Worm (Caenorhabditis elegans) whole organism, L3 larva: ENCODE data around the gene cyb-1.

ENCODE experiments used
- R02D3.7 ChIP-seq: fragments of 150-350 bp; optimal IDR thresholded peaks from 2 replicates; lab custom pipeline; 2014; ENCODE audit warnings: missing biosample characterization, missing genetic modification characterization
- ZK546.5 ChIP-seq: sonication (generic microtip); optimal IDR thresholded peaks from 2 replicates; lab custom pipeline; 2017; ENCODE audit warnings: missing biosample characterization, missing genetic modification characterization
- ama-1 ChIP-seq: fragments of 150-350 bp; optimal IDR thresholded peaks from 2 replicates; lab custom pipeline; 2018
- ceh-16 ChIP-seq: sonication (generic microtip); optimal IDR thresholded peaks from 2 replicates; lab custom pipeline; 2017; ENCODE audit warnings: missing biosample characterization, missing genetic modification characterization
- ceh-28 ChIP-seq: fragments of 150-350 bp; optimal IDR thresholded peaks from 2 replicates; lab custom pipeline; 2014; ENCODE audit warnings: missing biosample characterization, missing genetic modification reagents, missing genetic modification characterization
- ceh-82 ChIP-seq: fragments of 150-350 bp; optimal IDR thresholded peaks from 2 replicates; lab custom pipeline; 2014; ENCODE audit warnings: missing biosample characterization, missing genetic modification characterization
- ceh-9 ChIP-seq: sonication (generic microtip); optimal IDR thresholded peaks from 2 replicates; lab custom pipeline; 2018; ENCODE audit warnings: missing biosample characterization, missing genetic modification characterization
- egl-27 ChIP-seq: sonication (generic microtip); optimal IDR thresholded peaks from 4 replicates; lab custom pipeline; 2017; ENCODE audit warnings: missing biosample characterization, missing genetic modification reagents, missing genetic modification characterization
- fkh-10 ChIP-seq: sonication (generic microtip); optimal IDR thresholded peaks from 2 replicates; lab custom pipeline; 2017; ENCODE audit warnings: missing biosample characterization, missing genetic modification reagents, missing genetic modification characterization
- fkh-2 ChIP-seq: fragments of 150-350 bp; optimal IDR thresholded peaks from 2 replicates; lab custom pipeline; 2014; ENCODE audit warnings: missing biosample characterization, missing genetic modification reagents, missing genetic modification characterization
- fos-1 ChIP-seq: fragments of 150-350 bp; optimal IDR thresholded peaks from 2 replicates; lab custom pipeline; 2014; ENCODE audit warnings: missing biosample characterization, missing genetic modification characterization
- hmg-11 ChIP-seq: sonication (generic microtip); optimal IDR thresholded peaks from 2 replicates; lab custom pipeline; 2016; ENCODE audit warnings: missing genetic modification characterization, missing compliant biosample characterization
- jun-1 ChIP-seq: fragments of 150-350 bp; optimal IDR thresholded peaks from 2 replicates; lab custom pipeline; 2014; ENCODE audit warnings: missing biosample characterization, missing genetic modification reagents, missing genetic modification characterization
- lin-39 ChIP-seq: fragments of 150-350 bp; optimal IDR thresholded peaks from 2 replicates; lab custom pipeline; 2018; ENCODE audit warnings: missing biosample characterization, missing genetic modification reagents, missing genetic modification characterization
- lsy-12 ChIP-seq: sonication (generic microtip); optimal IDR thresholded peaks from 2 replicates; lab custom pipeline; 2016; ENCODE audit warnings: mild to moderate bottlenecking, missing genetic modification characterization, missing compliant biosample characterization
- mml-1 ChIP-seq: fragments of 150-350 bp; sonication (generic microtip); optimal IDR thresholded peaks from 3 replicates; lab custom pipeline; 2014; ENCODE audit warnings: missing biosample characterization, missing genetic modification characterization
- nfya-1 ChIP-seq: sonication (generic microtip); optimal IDR thresholded peaks from 2 replicates; lab custom pipeline; 2017; ENCODE audit warnings: missing genetic modification characterization, mild to moderate bottlenecking, missing compliant biosample characterization, antibody characterized with exemption, moderate library complexity; ENCODE audit not compliant: insufficient read depth
- nhr-11 ChIP-seq: fragments of 150-350 bp; optimal IDR thresholded peaks from 2 replicates; lab custom pipeline; 2014; ENCODE audit warnings: missing biosample characterization, missing genetic modification characterization
- nhr-23 ChIP-seq: fragments of 150-350 bp; optimal IDR thresholded peaks from 2 replicates; lab custom pipeline; 2014; ENCODE audit warnings: missing biosample characterization, missing genetic modification reagents, missing genetic modification characterization
- nhr-237 ChIP-seq: fragments of 150-350 bp; optimal IDR thresholded peaks from 2 replicates; lab custom pipeline; 2014; ENCODE audit warnings: missing biosample characterization, missing genetic modification characterization
- nhr-25 ChIP-seq: sonication (generic microtip); optimal IDR thresholded peaks from 2 replicates; lab custom pipeline; 2017; ENCODE audit warnings: missing biosample characterization, missing genetic modification characterization
- nhr-28 ChIP-seq: fragments of 150-350 bp; optimal IDR thresholded peaks from 2 replicates; lab custom pipeline; 2014; ENCODE audit warnings: missing biosample characterization, missing genetic modification characterization
- nhr-43 ChIP-seq: sonication (generic microtip); optimal IDR thresholded peaks from 2 replicates; lab custom pipeline; 2016; ENCODE audit warnings: mild to moderate bottlenecking, missing genetic modification characterization, missing compliant biosample characterization; ENCODE audit not compliant: poor library complexity, severe bottlenecking
- nhr-76 ChIP-seq: fragments of 150-350 bp; sonication (generic microtip); optimal IDR thresholded peaks from 5 replicates; lab custom pipeline; 2014; ENCODE audit warnings: missing biosample characterization, missing genetic modification characterization
- pha-4 ChIP-seq: fragments of 150-350 bp; optimal IDR thresholded peaks from 2 replicates; lab custom pipeline; 2014; ENCODE audit warnings: missing biosample characterization, missing genetic modification reagents, missing genetic modification characterization
- pqm-1 ChIP-seq: fragments of 150-350 bp; optimal IDR thresholded peaks from 2 replicates; lab custom pipeline; 2017; ENCODE audit warnings: missing biosample characterization, missing genetic modification characterization, inconsistent platforms
- sea-2 ChIP-seq: fragments of 150-350 bp; sonication (generic microtip); optimal IDR thresholded peaks from 4 replicates; lab custom pipeline; 2014; ENCODE audit warnings: missing biosample characterization, missing genetic modification reagents, missing genetic modification characterization
- tbx-2 ChIP-seq: sonication (generic microtip); optimal IDR thresholded peaks from 2 replicates; lab custom pipeline; 2016; ENCODE audit warnings: mild to moderate bottlenecking, missing genetic modification characterization, missing compliant biosample characterization
- unc-39 ChIP-seq: sonication (generic microtip); optimal IDR thresholded peaks from 4 replicates; lab custom pipeline; 2017; ENCODE audit warnings: missing biosample characterization, missing genetic modification characterization
- unc-62 ChIP-seq: fragments of 150-350 bp; sonication (generic microtip); optimal IDR thresholded peaks from 4 replicates; lab custom pipeline; 2014; ENCODE audit warnings: missing biosample characterization, missing genetic modification reagents, missing genetic modification characterization
- zag-1 ChIP-seq: fragments of 150-350 bp; optimal IDR thresholded peaks from 2 replicates; lab custom pipeline; 2014; ENCODE audit warnings: missing biosample characterization, missing genetic modification characterization
- ztf-11 ChIP-seq: fragments of 150-350 bp; optimal IDR thresholded peaks from 2 replicates; lab custom pipeline; 2014; ENCODE audit warnings: missing biosample characterization, missing genetic modification characterization
- ztf-4 ChIP-seq: fragments of 150-350 bp; optimal IDR thresholded peaks from 2 replicates; lab custom pipeline; 2014; ENCODE audit warnings: missing biosample characterization, missing genetic modification characterization

Gene cyb-1

ce11 chrIV:10727734-10728133, 7.3 kb upstream of the cyb-1 start, which contains the start of gene ZC168.2:
Gene ZC168.2, plus strand, starts transcription at chrIV:10728034.
- no peak for TF ChIP-seq unc-39 (tag; lab: Kevin White, UChicago)
- no peak for TF ChIP-seq fkh-10 (GFP tag; lab: Kevin White, UChicago)
- TF ChIP-seq lsy-12 (tag; lab: Kevin White, UChicago): no peak
- no peak for TF ChIP-seq mml-1 (tag; lab: Kevin White, UChicago)
- TF ChIP-seq nhr-25 (tag; lab: Kevin White, UChicago): no peak
- no peak for TF ChIP-seq lin-39 (tag; lab: Kevin White, UChicago)
- no peak for TF ChIP-seq pqm-1
- TF ChIP-seq nhr-23: no peak
- no peak for TF ChIP-seq nhr-237
- TF ChIP-seq ama-1: no peak
- TF ChIP-seq egl-27 (tag; lab: Kevin White, UChicago): no peak
- no peak for TF ChIP-seq nhr-76
- TF ChIP-seq nhr-28 (tag; lab: Kevin White, UChicago): no peak

- TF ChIP-seq ceh-16 (tag; lab: Kevin White, UChicago) (no peak), ama-1 (no peak), tbx-2 (tag; lab: Kevin White, UChicago) (no peak), nhr-25 (tag; lab: Kevin White, UChicago) (peak; percentile 81), unc-39 (tag; lab: Kevin White, UChicago) (no peak), hmg-11 (tag; lab: Kevin White, UChicago) (no peak), ZK546.5 (tag; lab: Kevin White, UChicago) (no peak)
Observed at ce11 chrIV:10737011-10737553, 2.1 kb downstream of the cyb-1 start, which contains the start of gene grl-21. Gene grl-21, plus strand, starts transcription at chrIV:10737474.

ce11 chrIV:10738328-10738727, 3.3 kb downstream of the cyb-1 start, which contains the start of gene ssp-34:
Gene ssp-34, minus strand, starts transcription at chrIV:10738602.
- TF ChIP-seq ceh-9 (tag; lab: Kevin White, UChicago) (no peak), unc-39 (tag; lab: Kevin White, UChicago) (no peak), ZK546.5 (tag; lab: Kevin White, UChicago) (no peak), hmg-11 (tag; lab: Kevin White, UChicago) (no peak), ceh-16 (tag; lab: Kevin White, UChicago) (no peak)
- TF ChIP-seq, all 47 proteins: peak for 0

ce11 chrIV:10744475-10744874, 9.5 kb downstream of the cyb-1 start, which contains the start of gene T25B9.3:
Gene T25B9.3, plus strand, starts transcription at chrIV:10744775.
- TF ChIP-seq pha-4: no peak
- no peak for TF ChIP-seq ceh-16 (tag; lab: Kevin White, UChicago)
- no peak for TF ChIP-seq ztf-4
- no peak for TF ChIP-seq fkh-10 (GFP tag; lab: Kevin White, UChicago)
- no peak for TF ChIP-seq unc-62 (GFP tag; lab: Kevin White, UChicago)
- no peak for TF ChIP-seq fos-1 (tag; lab: Kevin White, UChicago)
- TF ChIP-seq nhr-25 (tag; lab: Kevin White, UChicago): no peak
- no peak for TF ChIP-seq nfya-1 (tag; lab: Kevin White, UChicago)
- no peak for TF ChIP-seq ceh-28 (tag; lab: Kevin White, UChicago)
- no peak for TF ChIP-seq nhr-237
- no peak for TF ChIP-seq pqm-1
- no peak for TF ChIP-seq lin-39 (tag; lab: Kevin White, UChicago)
- no peak for TF ChIP-seq fkh-2
- no peak for TF ChIP-seq mml-1 (tag; lab: Kevin White, UChicago)
- no peak for TF ChIP-seq sea-2 (GFP tag; lab: Kevin White, UChicago)
- no peak for TF ChIP-seq nhr-28 (tag; lab: Kevin White, UChicago)

- TF ChIP-seq tbx-2 (tag; lab: Kevin White, UChicago) (no peak), ceh-28 (tag; lab: Kevin White, UChicago) (no peak), mml-1 (tag; lab: Kevin White, UChicago) (no peak), R02D3.7 (tag; lab: Kevin White, UChicago) (no peak), jun-1 (tag; lab: Kevin White, UChicago) (no peak), hmg-11 (tag; lab: Kevin White, UChicago) (no peak), ztf-11 (tag; lab: Kevin White, UChicago) (no peak), nhr-23 (no peak), lin-39 (tag; lab: Kevin White, UChicago) (no peak), zag-1 (tag; lab: Kevin White, UChicago) (no peak), nhr-43 (tag; lab: Kevin White, UChicago) (no peak), nhr-11 (tag; lab: Kevin White, UChicago) (no peak), ceh-82 (tag; lab: Kevin White, UChicago) (no peak), nhr-28 (tag; lab: Kevin White, UChicago) (no peak), fos-1 (tag; lab: Kevin White, UChicago) (no peak)
Observed at ce11 chrIV:10745332-10745731, 10.3 kb downstream of the cyb-1 start.
